Worm (Caenorhabditis elegans) whole organism, L4 larva: Measurements from ENCODE around the gene F46C5.7.

ENCODE experiments used
- F10B5.3 ChIP-seq: sonication (generic microtip); optimal IDR thresholded peaks from 2 replicates; lab custom pipeline; 2016; ENCODE audit warnings: mild to moderate bottlenecking, missing genetic modification characterization, missing compliant biosample characterization
- F49E8.2 ChIP-seq: sonication (generic microtip); optimal IDR thresholded peaks from 2 replicates; lab custom pipeline; 2016; ENCODE audit warnings: missing compliant biosample characterization, mild to moderate bottlenecking, missing genetic modification characterization, borderline replicate concordance
- R02D3.7 ChIP-seq: fragments of 150-350 bp; sonication (generic microtip); optimal IDR thresholded peaks from 3 replicates; lab custom pipeline; 2014; ENCODE audit warnings: missing biosample characterization, missing genetic modification characterization
- T26A8.4 ChIP-seq: fragments of 200-800 bp; sonication (Bioruptor generic); IDR thresholded peaks from 2 replicates; pipeline ENCODE4 v1.3.6; 2022; ENCODE audit warnings: missing genetic modification characterization, missing compliant biosample characterization
- Y105C5A.15 ChIP-seq: fragments of 200-800 bp; sonication (Bioruptor generic); IDR thresholded peaks from 2 replicates; pipeline ENCODE4 v1.3.6; 2022; ENCODE audit warnings: missing genetic modification characterization, missing compliant biosample characterization
- Y5F2A.4 ChIP-seq: fragments of 200-800 bp; sonication (Bioruptor generic); optimal IDR thresholded peaks from 2 replicates; lab custom pipeline; 2018; ENCODE audit warnings: mild to moderate bottlenecking, missing genetic modification characterization, missing compliant biosample characterization
- aha-1 ChIP-seq: fragments of 150-350 bp; peaks from one replicate; lab custom pipeline; 2014; ENCODE audit warnings: missing biosample characterization, missing genetic modification characterization
- aly-2 ChIP-seq: sonication (generic microtip); optimal IDR thresholded peaks from 2 replicates; lab custom pipeline; 2018; ENCODE audit warnings: missing biosample characterization, missing genetic modification characterization
- ama-1 ChIP-seq: fragments of 150-350 bp; optimal IDR thresholded peaks from 2 replicates; lab custom pipeline; 2014; ENCODE audit warnings: inconsistent platforms, mixed read lengths
- attf-4 ChIP-seq: sonication (generic microtip); optimal IDR thresholded peaks from 3 replicates; lab custom pipeline; 2017; ENCODE audit warnings: missing biosample characterization, missing genetic modification characterization
- ceh-20 ChIP-seq: fragments of 200-800 bp; sonication (Bioruptor generic); IDR thresholded peaks from 2 replicates; pipeline ENCODE4 v1.3.6; 2022; ENCODE audit warnings: missing genetic modification reagents, missing genetic modification characterization, missing compliant biosample characterization
- ceh-28 ChIP-seq: fragments of 150-350 bp; optimal IDR thresholded peaks from 2 replicates; lab custom pipeline; 2014; ENCODE audit warnings: missing biosample characterization, missing genetic modification reagents, missing genetic modification characterization
- ceh-44 ChIP-seq: fragments of 200-800 bp; sonication (Bioruptor generic); IDR thresholded peaks from 2 replicates; pipeline ENCODE4 v1.3.6; 2022; ENCODE audit warnings: missing genetic modification reagents, missing genetic modification characterization, missing compliant biosample characterization
- daf-16 ChIP-seq, 3 experiments: sonication (generic microtip); optimal IDR thresholded peaks; 2 replicates each; lab custom pipeline; 2016 to 2017; ENCODE audit warnings: missing genetic modification characterization in 3 of 3, missing genetic modification reagents in 3 of 3, mild to moderate bottlenecking in 2 of 3, missing compliant biosample characterization in 2 of 3, missing biosample characterization in 1 of 3, moderate library complexity in 1 of 3
- daf-8 ChIP-seq: fragments of 200-800 bp; sonication (Bioruptor generic); IDR thresholded peaks from 2 replicates; pipeline ENCODE4 v1.3.6; 2022; ENCODE audit warnings: missing genetic modification characterization, missing compliant biosample characterization
- duxl-1 ChIP-seq: sonication (generic microtip); optimal IDR thresholded peaks from 2 replicates; lab custom pipeline; 2016; ENCODE audit warnings: mild to moderate bottlenecking, missing genetic modification characterization, moderate library complexity, missing compliant biosample characterization; ENCODE audit not compliant: poor library complexity
- egl-43 ChIP-seq: fragments of 200-800 bp; sonication (Bioruptor generic); IDR thresholded peaks from 2 replicates; pipeline ENCODE4 v1.3.6; 2022; ENCODE audit warnings: missing genetic modification reagents, missing genetic modification characterization, missing compliant biosample characterization
- fkh-10 ChIP-seq: fragments of 150-350 bp; optimal IDR thresholded peaks from 2 replicates; lab custom pipeline; 2014; ENCODE audit warnings: missing biosample characterization, missing genetic modification reagents, missing genetic modification characterization
- hif-1 ChIP-seq, 2 experiments: sonication (generic microtip); optimal IDR thresholded peaks; 2 replicates each; lab custom pipeline; 2016 to 2017; ENCODE audit warnings: missing compliant biosample characterization in 2 of 2, missing genetic modification characterization in 2 of 2, missing genetic modification reagents in 2 of 2, missing genotype in 2 of 2, mild to moderate bottlenecking in 1 of 2
- hlh-30 ChIP-seq: sonication (generic microtip); optimal IDR thresholded peaks from 2 replicates; lab custom pipeline; 2017; ENCODE audit warnings: antibody characterized with exemption, mild to moderate bottlenecking, missing genetic modification characterization, missing compliant biosample characterization; ENCODE audit not compliant: insufficient read depth
- lin-29 ChIP-seq: fragments of 200-800 bp; sonication (Bioruptor generic); IDR thresholded peaks from 2 replicates; pipeline ENCODE4 v1.3.6; 2022; ENCODE audit warnings: missing genetic modification reagents, missing genetic modification characterization, missing compliant biosample characterization
- lin-39 ChIP-seq: fragments of 150-350 bp; optimal IDR thresholded peaks from 2 replicates; lab custom pipeline; 2014; ENCODE audit warnings: missing biosample characterization, missing genetic modification reagents, missing genetic modification characterization
- lsy-2 ChIP-seq, 2 experiments: fragments of 150-350 bp in 1 of 2; sonication (generic microtip) in 1 of 2; optimal IDR thresholded peaks; 2 replicates each; lab custom pipeline; 2014 to 2017; ENCODE audit warnings: missing biosample characterization in 2 of 2, missing genetic modification characterization in 2 of 2
- madf-5 ChIP-seq, 2 experiments: fragments of 200-800 bp; sonication (Bioruptor generic); IDR thresholded peaks; 2 replicates each; pipeline ENCODE4 v1.3.6; 2022; ENCODE audit warnings: missing compliant biosample characterization in 2 of 2, missing genetic modification characterization in 2 of 2
- madf-9 ChIP-seq: fragments of 200-800 bp; sonication (Bioruptor generic); conservative IDR thresholded peaks from 2 replicates; pipeline ENCODE4 v1.3.6; 2022; ENCODE audit warnings: missing genetic modification reagents, missing genetic modification characterization, missing compliant biosample characterization
- mep-1 ChIP-seq: fragments of 150-350 bp; sonication (generic microtip); optimal IDR thresholded peaks from 3 replicates; lab custom pipeline; 2014; ENCODE audit warnings: missing biosample characterization, missing genetic modification characterization
- nhr-10 ChIP-seq: fragments of 150-350 bp; optimal IDR thresholded peaks from 2 replicates; lab custom pipeline; 2014; ENCODE audit warnings: missing biosample characterization, missing genetic modification characterization
- nhr-102 ChIP-seq: sonication (generic microtip); optimal IDR thresholded peaks from 2 replicates; lab custom pipeline; 2016; ENCODE audit warnings: mild to moderate bottlenecking, missing genetic modification characterization, moderate library complexity, missing compliant biosample characterization
- nhr-237 ChIP-seq: sonication (generic microtip); optimal IDR thresholded peaks from 2 replicates; lab custom pipeline; 2017; ENCODE audit warnings: missing biosample characterization, missing genetic modification characterization
- nhr-28 ChIP-seq: fragments of 150-350 bp; optimal IDR thresholded peaks from 2 replicates; lab custom pipeline; 2014; ENCODE audit warnings: missing biosample characterization, missing genetic modification characterization
- nhr-41 ChIP-seq: fragments of 200-800 bp; sonication (Bioruptor generic); IDR thresholded peaks from 2 replicates; pipeline ENCODE4 v1.3.6; 2022; ENCODE audit warnings: missing genetic modification reagents, missing genetic modification characterization, missing compliant biosample characterization
- nhr-48 ChIP-seq: sonication (generic microtip); optimal IDR thresholded peaks from 2 replicates; lab custom pipeline; 2016; ENCODE audit warnings: mild to moderate bottlenecking, missing genetic modification characterization, missing compliant biosample characterization
- nhr-6 ChIP-seq: fragments of 150-350 bp; optimal IDR thresholded peaks from 2 replicates; lab custom pipeline; 2014; ENCODE audit warnings: missing biosample characterization, missing genetic modification characterization
- pqm-1 ChIP-seq: sonication (generic microtip); optimal IDR thresholded peaks from 2 replicates; lab custom pipeline; 2017; ENCODE audit warnings: missing biosample characterization, missing genetic modification characterization
- saeg-2 ChIP-seq: fragments of 200-800 bp; sonication (Bioruptor generic); IDR thresholded peaks from 2 replicates; pipeline ENCODE4 v1.3.6; 2022; ENCODE audit warnings: missing genetic modification reagents, missing genetic modification characterization, missing compliant biosample characterization
- sdz-12 ChIP-seq: fragments of 200-800 bp; sonication (Bioruptor generic); optimal IDR thresholded peaks from 2 replicates; lab custom pipeline; 2018; ENCODE audit warnings: mild to moderate bottlenecking, missing genetic modification characterization, missing compliant biosample characterization
- snpc-1.2 ChIP-seq: fragments of 200-800 bp; sonication (Bioruptor generic); IDR thresholded peaks from 2 replicates; pipeline ENCODE4 v1.3.6; 2022; ENCODE audit warnings: missing genetic modification reagents, missing genetic modification characterization, missing compliant biosample characterization
- spr-1 ChIP-seq: sonication (generic microtip); optimal IDR thresholded peaks from 2 replicates; lab custom pipeline; 2016; ENCODE audit warnings: mild to moderate bottlenecking, missing genetic modification characterization, missing compliant biosample characterization
- unc-62 ChIP-seq, 3 experiments: fragments of 150-350 bp in 1 of 3; sonication (generic microtip); optimal IDR thresholded peaks in 2 of 3; peaks in 1 of 3; 1 replicate in 1 of 3; 2 replicates in 2 of 3; lab custom pipeline; 2014 to 2017; ENCODE audit warnings: missing biosample characterization in 3 of 3, missing genetic modification characterization in 3 of 3, missing genetic modification reagents in 3 of 3, missing genotype in 1 of 3
- zag-1 ChIP-seq: fragments of 150-350 bp; optimal IDR thresholded peaks from 2 replicates; lab custom pipeline; 2014; ENCODE audit warnings: missing biosample characterization, missing genetic modification characterization
- zfp-2 ChIP-seq: sonication (generic microtip); optimal IDR thresholded peaks from 2 replicates; lab custom pipeline; 2016; ENCODE audit warnings: mild to moderate bottlenecking, missing genetic modification characterization, missing compliant biosample characterization

The F46C5.7 gene

ce11 chrII:8818257-8818656 is 20.9 kb upstream of the F46C5.7 start (continued):
- no peak for TF ChIP-seq F49E8.2 (tag; lab: Kevin White, UChicago)
- no peak for TF ChIP-seq lsy-2 (tag; optimal IDR thresholded peaks at IDR 0.05; lab: Kevin White, UChicago)
- no peak for TF ChIP-seq T26A8.4
- no peak for TF ChIP-seq Y5F2A.4 (GFP tag; lab: Kevin White, UChicago)
- peak; percentile 4 for TF ChIP-seq ama-1 (lab: Kevin White, UChicago)
- peak; percentile 14 for TF ChIP-seq nhr-102 (tag; lab: Kevin White, UChicago)
- TF ChIP-seq aly-2 (tag; lab: Kevin White, UChicago): no peak
- no peak for TF ChIP-seq sdz-12
- TF ChIP-seq attf-4: no peak
- no peak for TF ChIP-seq fkh-10
- no peak for TF ChIP-seq nhr-6 (tag; lab: Kevin White, UChicago)
- no peak for TF ChIP-seq lin-29 (GFP tag; lab: Robert Waterston, UW)
- TF ChIP-seq nhr-48 (tag; lab: Kevin White, UChicago): peak; percentile 95
- no peak for TF ChIP-seq madf-9 (GFP tag; lab: Robert Waterston, UW)
- no peak for TF ChIP-seq nhr-41 (GFP tag; lab: Robert Waterston, UW)
- TF ChIP-seq, all 104 proteins: peak for 19

ce11 chrII:8818978-8819896 is 19.9 kb upstream of the F46C5.7 start, which contains the start of gene F46C5.10:
Gene F46C5.10 (minus strand): TSS chrII:8819028.
- TF ChIP-seq zfp-2: no peak
- TF ChIP-seq lsy-2 (tag; optimal IDR thresholded peaks at IDR 0.05; lab: Kevin White, UChicago): peak; percentile 10 to 53
- peak; percentile 65 for TF ChIP-seq mep-1 (tag; lab: Kevin White, UChicago)
- TF ChIP-seq hlh-30: peak; percentile 60
- TF ChIP-seq T26A8.4: no peak
- peak; percentile 25 for TF ChIP-seq nhr-28
- peak; percentile 55 for TF ChIP-seq nhr-48 (tag; lab: Kevin White, UChicago)
- TF ChIP-seq F49E8.2 (tag; lab: Kevin White, UChicago): no peak
- TF ChIP-seq spr-1 (tag; lab: Kevin White, UChicago): no peak
- TF ChIP-seq snpc-1.2 (GFP tag; lab: Robert Waterston, UW): no peak
- peak in 1 of 2 experiments; percentile 89 for TF ChIP-seq unc-62 (GFP tag; optimal IDR thresholded peaks at IDR 0.05 in 1 of 2; lab: Kevin White, UChicago)
- no peak for TF ChIP-seq unc-62 (tag; optimal IDR thresholded peaks at IDR 0.05; lab: Kevin White, UChicago)
- peak; percentile 65 for TF ChIP-seq aha-1 (tag; lab: Kevin White, UChicago)
- TF ChIP-seq nhr-6 (tag; lab: Kevin White, UChicago): peak; percentile 49
- TF ChIP-seq ceh-28: no peak
- TF ChIP-seq ama-1 (lab: Kevin White, UChicago): no peak

- TF ChIP-seq ceh-20 (GFP tag; lab: Robert Waterston, UW) (no peak), ama-1 (lab: Kevin White, UChicago) (peak; percentile 92), lin-39 (tag; lab: Kevin White, UChicago) (no peak), zag-1 (no peak), aha-1 (tag; lab: Kevin White, UChicago) (peak; percentile 98), sdz-12 (no peak), nhr-237 (tag; lab: Kevin White, UChicago) (no peak), nhr-102 (tag; lab: Kevin White, UChicago) (peak; percentile 46), egl-43 (GFP tag; lab: Robert Waterston, UW) (no peak), nhr-41 (GFP tag; lab: Robert Waterston, UW) (no peak), pqm-1 (tag; lab: Kevin White, UChicago) (no peak), nhr-10 (no peak), madf-9 (GFP tag; lab: Robert Waterston, UW) (no peak), R02D3.7 (no peak), ceh-44 (GFP tag; lab: Robert Waterston, UW) (no peak), unc-62 (GFP tag; optimal IDR thresholded peaks at IDR 0.05 in 1 of 2; lab: Kevin White, UChicago) (peak in 1 of 2 experiments; percentile 93), unc-62 (tag; optimal IDR thresholded peaks at IDR 0.05; lab: Kevin White, UChicago) (no peak), daf-16 (GFP tag; optimal IDR thresholded peaks at IDR 0.05; lab: Kevin White, UChicago) (no peak), daf-16 (tag; optimal IDR thresholded peaks at IDR 0.05; lab: Kevin White, UChicago) (no peak), Y105C5A.15 (GFP tag; lab: Robert Waterston, UW) (no peak), daf-8 (no peak), hif-1 (tag; optimal IDR thresholded peaks at IDR 0.05; lab: Kevin White, UChicago) (peak in 1 of 2 experiments; percentile 6), madf-5 (GFP tag; IDR thresholded peaks at IDR 0.05; lab: Robert Waterston, UW) (0 out of 4 replicates have a peak, but pooled peaks of 1 of the 2 experiments have one; percentile 22), duxl-1 (tag; lab: Kevin White, UChicago) (peak; percentile 19), hlh-30 (peak; percentile 5), F10B5.3 (tag; lab: Kevin White, UChicago) (no peak), saeg-2 (no peak)
Measured at ce11 chrII:8820126-8820972, 18.8 kb upstream of the F46C5.7 start.
